Fruit fly (Drosophila melanogaster) whole organism, adult: Measurements from ENCODE around the gene rdx.

Experiments used
- CG14711 ChIP-seq: fragments of 200-800 bp; sonication (Bioruptor generic); optimal IDR thresholded peaks from 2 replicates; lab custom pipeline; 2018; ENCODE audit warnings: missing biosample characterization, mild to moderate bottlenecking, missing genetic modification characterization, moderate library complexity
- CG1620 ChIP-seq: fragments of 200-800 bp; sonication (Bioruptor generic); optimal IDR thresholded peaks from 2 replicates; lab custom pipeline; 2016; ENCODE audit warnings: missing biosample characterization, missing genetic modification characterization
- CG33017 ChIP-seq: fragments of 200-800 bp; sonication (Bioruptor generic); optimal IDR thresholded peaks from 2 replicates; lab custom pipeline; 2018; ENCODE audit warnings: missing biosample characterization, mild to moderate bottlenecking, missing genetic modification characterization, moderate library complexity
- CG7101 ChIP-seq: fragments of 200-800 bp; sonication (Bioruptor generic); optimal IDR thresholded peaks from 2 replicates; lab custom pipeline; 2018; ENCODE audit warnings: missing biosample characterization, mild to moderate bottlenecking, missing genetic modification characterization, moderate library complexity
- bab1 ChIP-seq: fragments of 200-800 bp; sonication (Bioruptor generic); optimal IDR thresholded peaks from 3 replicates; lab custom pipeline; 2019; ENCODE audit warnings: missing biosample characterization, mild to moderate bottlenecking, missing genetic modification characterization, moderate library complexity
- ovo ChIP-seq: fragments of 200-800 bp; sonication (Bioruptor generic); optimal IDR thresholded peaks from 2 replicates; lab custom pipeline; 2016; ENCODE audit warnings: missing biosample characterization, missing genetic modification characterization

Gene rdx

dm6 chr3R:13918045-13918444 is 113.8 kb downstream of the rdx start:
- no peak for TF ChIP-seq ovo (GFP tag; lab: Kevin White, UChicago)
- TF ChIP-seq bab1: no peak
- no peak for TF ChIP-seq CG7101 (tag; lab: Kevin White, UChicago)
- TF ChIP-seq CG33017 (tag; lab: Kevin White, UChicago): no peak
- no peak for TF ChIP-seq CG1620 (GFP tag; lab: Kevin White, UChicago)
- no peak for TF ChIP-seq CG14711
